Worm (Caenorhabditis elegans): ENCODE data around the gene rcd-1.
"Not testable (repeated sequence)": the region's sequence is repeated elsewhere in the genome, so short reads cannot be mapped to it uniquely, and the experiment has no call there.

Gene rcd-1

DNA sequence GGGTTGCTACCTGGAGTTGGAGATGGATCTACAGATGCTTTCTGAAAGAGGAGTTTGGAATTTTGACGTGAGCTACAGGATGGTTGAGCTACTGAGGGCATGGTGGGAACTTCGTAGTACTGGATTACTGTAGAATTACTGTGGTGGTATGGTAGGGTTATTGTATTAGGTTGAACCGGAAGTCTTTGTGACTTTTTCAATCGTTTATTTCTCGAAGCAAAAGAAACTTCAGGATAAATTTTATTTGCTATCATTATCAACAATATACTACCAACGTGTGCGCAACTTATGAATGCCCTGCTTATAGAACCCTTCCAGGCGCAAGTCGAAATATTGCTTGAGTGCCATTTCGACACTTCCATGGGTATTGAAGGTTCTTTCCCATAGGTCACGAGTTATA, 7.9 kb downstream of the rcd-1 start, which contains the start of gene T24E12.6:
T24E12.6 (minus strand) TSS at position 101 of the 400 bp plus-strand sequence.
- not testable (repeated sequence) for TF ChIP-seq mab-9 (GFP tag; IDR thresholded peaks at IDR 0.05); nhr-90 (tag; optimal IDR thresholded peaks at IDR 0.05; ENCODE audit: poor library complexity); nhr-85 (tag)

DNA sequence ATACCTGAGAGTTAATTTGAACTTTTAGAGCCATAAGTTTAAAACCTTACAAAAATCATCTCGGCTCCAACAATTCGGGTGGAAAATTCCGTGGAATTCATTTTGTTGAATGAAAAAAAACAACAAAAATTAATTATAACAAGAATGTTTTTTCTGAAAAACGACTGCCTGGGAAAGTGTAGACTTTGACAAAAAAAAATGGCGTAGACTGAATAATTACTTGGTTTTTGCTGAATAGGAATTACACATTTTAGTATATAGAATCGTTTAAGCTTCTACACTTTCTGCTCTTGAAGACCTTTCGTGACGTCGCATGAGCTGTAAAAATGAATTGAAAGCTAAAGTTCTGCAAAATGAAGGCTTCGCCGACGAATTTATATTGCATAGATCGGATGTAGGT, 10.8 kb downstream of the rcd-1 start, which contains the start of gene srx-112:
srx-112 (minus strand) TSS at position 101 of the 400 bp plus-strand sequence.
- TF ChIP-seq nhr-28 (tag; optimal IDR thresholded peaks at IDR 0.05) (no peak), hpl-2 (GFP tag; optimal IDR thresholded peaks at IDR 0.05) (no peak), unc-98 (GFP tag; IDR thresholded peaks at IDR 0.05) (no peak), mab-9 (GFP tag; IDR thresholded peaks at IDR 0.05) (no peak), lin-13 (GFP tag; optimal IDR thresholded peaks at IDR 0.05) (no peak), nhr-71 (tag; optimal IDR thresholded peaks at IDR 0.05) (no peak), jun-1 (tag; optimal IDR thresholded peaks at IDR 0.05) (no peak), pqm-1 (tag; optimal IDR thresholded peaks at IDR 0.05) (no peak), fkh-10 (GFP tag; optimal IDR thresholded peaks at IDR 0.05) (no peak), mef-2 (tag; optimal IDR thresholded peaks at IDR 0.05) (no peak), unc-30 (tag; optimal IDR thresholded peaks at IDR 0.05) (no peak), C04F5.9 (tag; optimal IDR thresholded peaks at IDR 0.05) (no peak), swsn-7 (tag; optimal IDR thresholded peaks at IDR 0.05) (no peak), egl-13 (tag; optimal IDR thresholded peaks at IDR 0.05) (no peak), nhr-76 (tag; optimal IDR thresholded peaks at IDR 0.05) (no peak), mep-1 (tag; optimal IDR thresholded peaks at IDR 0.05) (no peak), dpl-1 (GFP tag; optimal IDR thresholded peaks at IDR 0.05) (no peak), blmp-1 (tag; optimal IDR thresholded peaks at IDR 0.05) (no peak), C34B4.2 (tag; optimal IDR thresholded peaks at IDR 0.05) (no peak), egl-27 (tag; optimal IDR thresholded peaks at IDR 0.05) (no peak)

DNA sequence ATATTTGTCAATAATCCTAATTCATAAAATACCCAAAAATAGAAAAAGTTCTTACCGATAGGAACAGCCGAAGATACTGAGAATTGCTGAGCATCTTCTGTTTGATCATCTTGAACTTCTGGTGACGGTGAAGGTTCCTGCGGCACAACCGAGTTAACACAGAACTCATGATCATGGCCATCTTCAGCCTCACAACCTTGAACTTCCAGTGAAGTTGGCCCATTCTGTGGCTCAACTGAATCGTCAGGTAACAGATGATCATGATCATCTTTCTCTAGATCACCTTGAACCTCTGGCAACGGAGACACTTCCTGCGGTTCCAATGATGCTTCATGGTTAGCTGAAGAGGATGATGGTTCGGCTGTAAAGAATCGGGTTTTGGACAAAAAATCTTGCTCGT, 17.9 kb downstream of the rcd-1 start:
- TF ChIP-seq tbx-2 (tag; optimal IDR thresholded peaks at IDR 0.05) (no peak), pqm-1 (tag; optimal IDR thresholded peaks at IDR 0.05) (no peak), nhr-76 (tag; optimal IDR thresholded peaks at IDR 0.05) (no peak), fkh-10 (GFP tag; optimal IDR thresholded peaks at IDR 0.05) (no peak), nhr-71 (tag; optimal IDR thresholded peaks at IDR 0.05) (no peak), elt-3 (tag; optimal IDR thresholded peaks at IDR 0.05) (no peak)

ce11 chrII:3773130-3773529, 19.4 kb downstream of the rcd-1 start, which contains the start of gene T24E12.10:
TSS of gene T24E12.10 (minus strand) at chrII:3773230.
- no peak for TF ChIP-seq efl-1 (optimal IDR thresholded peaks at IDR 0.05)
- TF ChIP-seq efl-1 (GFP tag; optimal IDR thresholded peaks at IDR 0.05 in 1 of 2): peak in 1 of 2 experiments; percentile 15
- TF ChIP-seq alr-1 (tag; optimal IDR thresholded peaks at IDR 0.05; ENCODE audit: borderline replicate concordance): no peak

- TF ChIP-seq hpl-2 (GFP tag; optimal IDR thresholded peaks at IDR 0.05): no peak
- no peak for TF ChIP-seq snpc-4 (tag; optimal IDR thresholded peaks at IDR 0.05)
- no peak for TF ChIP-seq tlp-1 (tag; optimal IDR thresholded peaks at IDR 0.05)
- TF ChIP-seq mdl-1 (tag; optimal IDR thresholded peaks at IDR 0.05): no peak
- no peak for TF ChIP-seq unc-86 (tag; optimal IDR thresholded peaks at IDR 0.05)
- no peak for TF ChIP-seq ztf-11 (tag; optimal IDR thresholded peaks at IDR 0.05)
- TF ChIP-seq fkh-4 (tag; optimal IDR thresholded peaks at IDR 0.05; ENCODE audit: borderline replicate concordance): no peak
- no peak for TF ChIP-seq fkh-8 (tag; optimal IDR thresholded peaks at IDR 0.05)
- TF ChIP-seq nhr-12 (tag; optimal IDR thresholded peaks at IDR 0.05): no peak
- TF ChIP-seq sup-37 (GFP tag; optimal IDR thresholded peaks at IDR 0.05): no peak
- TF ChIP-seq pax-3 (tag; optimal IDR thresholded peaks at IDR 0.05): no peak
Measured at ce11 chrII:3775719-3776118, 22.0 kb downstream of the rcd-1 start, which contains the start of gene T24E12.3. TSS of gene T24E12.3 (plus strand) at chrII:3776019.
